Fruit fly (Drosophila melanogaster) whole organism, embryonic: Measurements from ENCODE around the gene HP1e.
A peak's percentile ranks its signal among the peaks of the same experiment; 100 is the strongest.

ENCODE experiments used
- Ada2b ChIP-seq: fragments of 200-800 bp; sonication (Bioruptor generic); IDR thresholded peaks from 2 replicates; pipeline ENCODE4 v1.3.6; 2022; ENCODE audit warnings: missing biosample characterization, missing genetic modification characterization
- Atf6 ChIP-seq: fragments of 200-800 bp; sonication (Bioruptor generic); IDR thresholded peaks from 2 replicates; pipeline ENCODE4 v1.3.6; 2022; ENCODE audit warnings: missing biosample characterization, missing genetic modification characterization
- Bdp1 ChIP-seq: fragments of 200-800 bp; sonication (Bioruptor generic); optimal IDR thresholded peaks from 3 replicates; lab custom pipeline; 2016; ENCODE audit warnings: missing biosample characterization, missing genetic modification characterization
- Blimp-1 ChIP-seq: fragments of 200-800 bp; sonication (Bioruptor generic); optimal IDR thresholded peaks from 3 replicates; lab custom pipeline; 2018; ENCODE audit warnings: missing biosample characterization, missing genetic modification characterization, mild to moderate bottlenecking, moderate library complexity, missing genetic modification reagents
- CG10147 ChIP-seq: fragments of 200-800 bp; sonication (Bioruptor generic); optimal IDR thresholded peaks from 2 replicates; lab custom pipeline; 2019; ENCODE audit warnings: missing biosample characterization, mild to moderate bottlenecking, missing genetic modification characterization, moderate library complexity
- CG10267 ChIP-seq: fragments of 200-800 bp; sonication (Bioruptor generic); optimal IDR thresholded peaks from 2 replicates; lab custom pipeline; 2018; ENCODE audit warnings: missing biosample characterization, mild to moderate bottlenecking, missing genetic modification characterization, moderate library complexity
- CG10565 ChIP-seq: fragments of 200-800 bp; sonication (Bioruptor generic); optimal IDR thresholded peaks from 3 replicates; lab custom pipeline; 2016; ENCODE audit warnings: missing biosample characterization, mild to moderate bottlenecking, missing genetic modification characterization
- CG10979 ChIP-seq: fragments of 200-800 bp; sonication (Bioruptor generic); optimal IDR thresholded peaks from 2 replicates; lab custom pipeline; 2018; ENCODE audit warnings: missing biosample characterization, mild to moderate bottlenecking, missing genetic modification characterization, moderate library complexity
- CG11085 ChIP-seq: fragments of 200-800 bp; sonication (Bioruptor generic); IDR thresholded peaks from 2 replicates; pipeline ENCODE4 v1.3.6; 2022; ENCODE audit warnings: missing biosample characterization, missing genetic modification characterization
- CG11504 ChIP-seq: fragments of 200-800 bp; sonication (Bioruptor generic); optimal IDR thresholded peaks from 3 replicates; lab custom pipeline; 2019; ENCODE audit warnings: missing biosample characterization, mild to moderate bottlenecking, missing genetic modification characterization, moderate library complexity
- CG11695 ChIP-seq: fragments of 200-800 bp; sonication (Bioruptor generic); IDR thresholded peaks from 3 replicates; pipeline ENCODE4 v1.3.6; 2022; ENCODE audit warnings: missing biosample characterization, missing genetic modification characterization
- CG17361 ChIP-seq: fragments of 200-800 bp; sonication (Bioruptor generic); IDR thresholded peaks from 3 replicates; pipeline ENCODE4 v1.3.6; 2022; ENCODE audit warnings: missing biosample characterization, missing genetic modification characterization
- CG18619 ChIP-seq: fragments of 200-800 bp; sonication (Bioruptor generic); optimal IDR thresholded peaks from 3 replicates; lab custom pipeline; 2017; ENCODE audit warnings: missing biosample characterization, mild to moderate bottlenecking, missing genetic modification characterization
- CG18764 ChIP-seq: fragments of 200-800 bp; sonication (Bioruptor generic); optimal IDR thresholded peaks from 3 replicates; lab custom pipeline; 2016; ENCODE audit warnings: missing biosample characterization, missing genetic modification characterization
- CG2129 ChIP-seq: fragments of 200-800 bp; sonication (Bioruptor generic); IDR thresholded peaks from 2 replicates; pipeline ENCODE4 v1.3.6; 2022; ENCODE audit warnings: missing biosample characterization, missing genetic modification characterization; ENCODE audit not compliant: partially characterized antibody
- CG31441 ChIP-seq: fragments of 200-800 bp; sonication (Bioruptor generic); IDR thresholded peaks from 2 replicates; pipeline ENCODE4 v1.3.6; 2022; ENCODE audit warnings: missing biosample characterization, missing genetic modification characterization
- CG42726 ChIP-seq: fragments of 200-800 bp; sonication (Bioruptor generic); IDR thresholded peaks from 2 replicates; pipeline ENCODE4 v1.3.6; 2022; ENCODE audit warnings: missing biosample characterization, missing genetic modification characterization; ENCODE audit not compliant: partially characterized antibody
- CG43689 ChIP-seq: fragments of 200-800 bp; sonication (Bioruptor generic); IDR thresholded peaks from 2 replicates; pipeline ENCODE4 v1.3.6; 2022; ENCODE audit warnings: missing biosample characterization, missing genetic modification characterization
- CG6683 ChIP-seq: fragments of 200-800 bp; sonication (Bioruptor generic); optimal IDR thresholded peaks from 2 replicates; lab custom pipeline; 2017; ENCODE audit warnings: missing biosample characterization, mild to moderate bottlenecking, missing genetic modification characterization, missing genetic modification reagents
- CG6791 ChIP-seq: fragments of 200-800 bp; sonication (Bioruptor generic); IDR thresholded peaks from 3 replicates; pipeline ENCODE4 v1.3.6; 2022; ENCODE audit warnings: missing biosample characterization, missing genetic modification characterization; ENCODE audit not compliant: partially characterized antibody
- CG6813 ChIP-seq: fragments of 200-800 bp; sonication (Bioruptor generic); optimal IDR thresholded peaks from 2 replicates; lab custom pipeline; 2017; ENCODE audit warnings: missing biosample characterization, missing genetic modification characterization, mild to moderate bottlenecking, moderate library complexity, missing genetic modification reagents
- CG7839 ChIP-seq: fragments of 200-800 bp; sonication (Bioruptor generic); optimal IDR thresholded peaks from 3 replicates; lab custom pipeline; 2018; ENCODE audit warnings: missing biosample characterization, mild to moderate bottlenecking, missing genetic modification characterization, moderate library complexity
- Dbx ChIP-seq: fragments of 200-800 bp; sonication (Bioruptor generic); IDR thresholded peaks from 3 replicates; pipeline ENCODE4 v1.3.6; 2022; ENCODE audit warnings: missing biosample characterization, missing genetic modification characterization
- ERR ChIP-seq: fragments of 200-800 bp; sonication (Bioruptor generic); optimal IDR thresholded peaks from 2 replicates; lab custom pipeline; 2016; ENCODE audit warnings: missing biosample characterization, missing genetic modification characterization
- GATAe ChIP-seq: fragments of 200-800 bp; sonication (Bioruptor generic); conservative IDR thresholded peaks from 2 replicates; pipeline ENCODE4 v1.3.6; 2022; ENCODE audit warnings: missing biosample characterization, missing genetic modification characterization
- Gsc ChIP-seq: fragments of 200-800 bp; sonication (Bioruptor generic); IDR thresholded peaks from 2 replicates; pipeline ENCODE4 v1.3.6; 2022; ENCODE audit warnings: missing biosample characterization, missing genetic modification characterization
- HLH4C ChIP-seq: fragments of 200-800 bp; sonication (Bioruptor generic); IDR thresholded peaks from 3 replicates; pipeline ENCODE4 v1.3.6; 2022; ENCODE audit warnings: missing biosample characterization, missing genetic modification characterization; ENCODE audit not compliant: partially characterized antibody
- Ravus ChIP-seq: fragments of 200-800 bp; sonication (Bioruptor generic); IDR thresholded peaks from 2 replicates; pipeline ENCODE4 v1.3.6; 2022; ENCODE audit warnings: missing biosample characterization, missing genetic modification characterization
- Side ChIP-seq: fragments of 200-800 bp; sonication (Bioruptor generic); optimal IDR thresholded peaks from 2 replicates; lab custom pipeline; 2016; ENCODE audit warnings: missing biosample characterization, missing genetic modification characterization
- Sin3A ChIP-seq: fragments of >200 bp; optimal IDR thresholded peaks from 2 replicates; lab custom pipeline; 2018
- chif ChIP-seq, 2 experiments: fragments of 200-800 bp; sonication (Bioruptor generic); optimal IDR thresholded peaks; 3 replicates each; lab custom pipeline; 2016; ENCODE audit warnings: missing biosample characterization in 2 of 2, missing genetic modification characterization in 2 of 2
- chinmo ChIP-seq: fragments of 200-800 bp; sonication (Bioruptor generic); IDR thresholded peaks from 4 replicates; pipeline ENCODE4 v1.3.6; 2022; ENCODE audit warnings: missing biosample characterization, missing genetic modification characterization; ENCODE audit not compliant: partially characterized antibody
- chm ChIP-seq: fragments of 200-800 bp; sonication (Bioruptor generic); IDR thresholded peaks from 2 replicates; pipeline ENCODE4 v1.3.6; 2022; ENCODE audit warnings: missing biosample characterization, missing genetic modification characterization
- corto ChIP-seq: fragments of 200-800 bp; sonication (Bioruptor generic); optimal IDR thresholded peaks from 2 replicates; lab custom pipeline; 2016; ENCODE audit warnings: missing biosample characterization, mild to moderate bottlenecking, missing genetic modification characterization, moderate library complexity
- grau ChIP-seq: fragments of 200-800 bp; optimal IDR thresholded peaks from 3 replicates; lab custom pipeline; 2019; ENCODE audit warnings: missing biosample characterization, mild to moderate bottlenecking, missing genetic modification characterization, moderate library complexity
- gsb ChIP-seq: fragments of 200-800 bp; sonication (Bioruptor generic); IDR thresholded peaks from 2 replicates; pipeline ENCODE4 v1.3.6; 2022; ENCODE audit warnings: missing biosample characterization, missing genetic modification characterization
- jing ChIP-seq: fragments of 200-800 bp; sonication (Bioruptor generic); optimal IDR thresholded peaks from 2 replicates; lab custom pipeline; 2018; ENCODE audit warnings: missing biosample characterization, mild to moderate bottlenecking, missing genetic modification characterization
- mirr ChIP-seq: fragments of 200-800 bp; sonication (Bioruptor generic); optimal IDR thresholded peaks from 3 replicates; lab custom pipeline; 2018; ENCODE audit warnings: missing biosample characterization, mild to moderate bottlenecking, missing genetic modification characterization
- onecut ChIP-seq: fragments of 200-800 bp; sonication (Bioruptor generic); IDR thresholded peaks from 2 replicates; pipeline ENCODE4 v1.3.6; 2022; ENCODE audit warnings: missing biosample characterization, missing genetic modification characterization
- pb ChIP-seq: fragments of 200-800 bp; sonication (Bioruptor generic); optimal IDR thresholded peaks from 3 replicates; lab custom pipeline; 2016; ENCODE audit warnings: missing biosample characterization, missing genetic modification characterization
- pzg ChIP-seq: fragments of 200-800 bp; sonication (Bioruptor generic); optimal IDR thresholded peaks from 3 replicates; lab custom pipeline; 2018; ENCODE audit warnings: missing biosample characterization, mild to moderate bottlenecking, missing genetic modification characterization, moderate library complexity
- sc ChIP-seq, 3 experiments: fragments of >200 bp in 2 of 3; fragments of 200-800 bp in 1 of 3; sonication (Bioruptor generic) in 1 of 3; optimal IDR thresholded peaks; 2 replicates in 2 of 3; 3 replicates in 1 of 3; lab custom pipeline; 2017; ENCODE audit warnings: mild to moderate bottlenecking in 1 of 3, missing biosample characterization in 1 of 3, missing genetic modification characterization in 1 of 3, missing genetic modification reagents in 1 of 3
- sna ChIP-seq: fragments of 200-800 bp; sonication (Bioruptor generic); IDR thresholded peaks from 2 replicates; pipeline ENCODE4 v1.3.6; 2022; ENCODE audit warnings: missing biosample characterization, missing genetic modification characterization; ENCODE audit not compliant: partially characterized antibody
- stwl ChIP-seq: fragments of 200-800 bp; sonication (Bioruptor generic); optimal IDR thresholded peaks from 3 replicates; lab custom pipeline; 2018; ENCODE audit warnings: missing biosample characterization, mild to moderate bottlenecking, missing genetic modification characterization, moderate library complexity
- tio ChIP-seq: fragments of 200-800 bp; sonication (Bioruptor generic); optimal IDR thresholded peaks from 2 replicates; lab custom pipeline; 2017; ENCODE audit warnings: missing biosample characterization, missing genetic modification characterization, inconsistent platforms
- twi ChIP-seq: fragments of 200-800 bp; optimal IDR thresholded peaks from 2 replicates; lab custom pipeline; 2019; ENCODE audit warnings: missing biosample characterization, mild to moderate bottlenecking, missing genetic modification characterization, moderate library complexity
- usp ChIP-seq: fragments of >200 bp; optimal IDR thresholded peaks from 2 replicates; lab custom pipeline; 2017; ENCODE audit warnings: missing biosample characterization, missing genetic modification characterization
- vfl ChIP-seq: fragments of 200-800 bp; sonication (Bioruptor generic); optimal IDR thresholded peaks from 2 replicates; lab custom pipeline; 2016; ENCODE audit warnings: missing biosample characterization, missing genetic modification characterization
- vnd ChIP-seq: fragments of 200-800 bp; sonication (Bioruptor generic); IDR thresholded peaks from 3 replicates; pipeline ENCODE4 v1.3.6; 2022; ENCODE audit warnings: missing biosample characterization, missing genetic modification characterization; ENCODE audit not compliant: partially characterized antibody

Gene HP1e

DNA sequence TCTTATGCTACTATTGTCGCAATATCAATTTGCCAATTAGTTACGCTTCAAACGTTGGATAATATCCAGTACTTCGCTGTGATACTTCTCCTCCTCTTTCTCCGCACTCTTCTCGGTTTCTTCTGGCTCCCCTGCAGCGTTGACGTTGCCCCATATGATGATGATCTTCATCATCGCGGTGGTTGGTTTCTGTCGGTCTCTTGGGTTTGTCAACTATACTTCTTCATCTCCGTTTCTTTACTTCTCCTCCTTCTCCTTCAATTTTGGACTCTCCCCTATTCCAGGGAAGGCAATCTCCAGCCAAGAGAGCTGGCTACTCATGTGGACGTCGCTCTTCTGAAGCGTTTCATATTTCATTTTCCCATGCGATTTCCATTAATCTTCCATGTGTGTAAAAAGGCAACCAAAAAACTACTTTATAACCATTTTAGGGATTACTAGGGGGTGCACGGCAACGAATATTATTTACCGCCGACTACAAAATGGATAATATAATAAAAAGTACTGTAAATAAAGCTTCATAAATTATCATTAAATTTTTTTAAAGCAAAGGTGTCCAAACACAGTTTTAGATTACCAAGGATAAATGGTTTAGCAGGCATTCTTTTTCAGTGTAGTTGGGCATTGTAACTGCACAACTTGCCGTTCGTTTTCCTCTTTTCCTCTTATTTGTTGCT lies 26.3 kb downstream of the HP1e start (continued):
- no peak for TF ChIP-seq ERR
- TF ChIP-seq Gsc (GFP tag; lab: Robert Waterston, UW), result no peak
- peak; percentile 21 for TF ChIP-seq grau (tag; lab: Kevin White, UChicago)
- peak; percentile 84 for TF ChIP-seq twi (tag; lab: Kevin White, UChicago)
- no peak for TF ChIP-seq CG11695 (GFP tag; lab: Robert Waterston, UW)
- TF ChIP-seq Ravus, result no peak
- TF ChIP-seq usp (GFP tag; lab: Kevin White, UChicago), result no peak
- TF ChIP-seq CG6813, result no peak
- TF ChIP-seq tio (GFP tag; lab: Kevin White, UChicago), result peak; percentile 20
- no peak for TF ChIP-seq sc (optimal IDR thresholded peaks at IDR 0.05; lab: Kevin White, UChicago)
- no peak for TF ChIP-seq sc (GFP tag; optimal IDR thresholded peaks at IDR 0.05; lab: Kevin White, UChicago)
- TF ChIP-seq CG43689, result no peak
- no peak for TF ChIP-seq GATAe
- peak; percentile 61 for TF ChIP-seq CG10979 (tag; lab: Kevin White, UChicago)
- TF ChIP-seq chm, result no peak
- TF ChIP-seq pb (GFP tag; lab: Kevin White, UChicago), result no peak
- peak; percentile 20 for TF ChIP-seq CG7839 (tag; lab: Kevin White, UChicago)
- TF ChIP-seq vfl (GFP tag; lab: Kevin White, UChicago), result no peak
- no peak for TF ChIP-seq sna (GFP tag; lab: Robert Waterston, UW)
- TF ChIP-seq chinmo (GFP tag; lab: Robert Waterston, UW), result no peak
- peak in 1 of 2 experiments; percentile 5 for TF ChIP-seq chif (GFP tag; optimal IDR thresholded peaks at IDR 0.05; lab: Kevin White, UChicago)
- no peak for TF ChIP-seq onecut (GFP tag; lab: Robert Waterston, UW)
- no peak for TF ChIP-seq gsb (GFP tag; lab: Robert Waterston, UW)
- no peak for TF ChIP-seq CG2129
- TF ChIP-seq Side (GFP tag; lab: Kevin White, UChicago), result no peak
- no peak for TF ChIP-seq CG6791 (GFP tag; lab: Robert Waterston, UW)
- no peak for TF ChIP-seq mirr
- no peak for TF ChIP-seq CG11085
- TF ChIP-seq CG18619 (GFP tag; lab: Kevin White, UChicago), result no peak
- TF ChIP-seq Ada2b, result no peak
- no peak for TF ChIP-seq CG10147 (GFP tag; lab: Kevin White, UChicago)
- TF ChIP-seq CG42726 (GFP tag; lab: Robert Waterston, UW), result no peak
- peak; percentile 20 for TF ChIP-seq CG10267 (tag; lab: Kevin White, UChicago)
- peak; percentile 37; the same call in 1 of the 3 replicates for TF ChIP-seq CG17361 (GFP tag; lab: Robert Waterston, UW)
- no peak for TF ChIP-seq CG10565 (GFP tag; lab: Kevin White, UChicago)
- peak; percentile 28 for TF ChIP-seq Blimp-1 (GFP tag; lab: Kevin White, UChicago)
- no peak for TF ChIP-seq CG18764 (GFP tag; lab: Kevin White, UChicago)
- TF ChIP-seq CG11504, result peak; percentile 6
- TF ChIP-seq vnd (GFP tag; lab: Robert Waterston, UW), result no peak
- TF ChIP-seq Atf6 (GFP tag; lab: Robert Waterston, UW), result no peak
- TF ChIP-seq jing (GFP tag; lab: Kevin White, UChicago), result no peak
- TF ChIP-seq pzg (GFP tag; lab: Kevin White, UChicago), result no peak
- TF ChIP-seq HLH4C, result no peak
- 0 out of 2 replicates have a peak, but pooled peaks have one; percentile 39 for TF ChIP-seq CG31441 (GFP tag; lab: Robert Waterston, UW)
- TF ChIP-seq Dbx (GFP tag; lab: Robert Waterston, UW), result no peak
- no peak for TF ChIP-seq Sin3A
- TF ChIP-seq Bdp1 (GFP tag; lab: Kevin White, UChicago), result no peak
- no peak for TF ChIP-seq CG6683 (GFP tag; lab: Kevin White, UChicago)
- TF ChIP-seq stwl (tag; lab: Kevin White, UChicago), result no peak
- peak; percentile 11 for TF ChIP-seq corto (GFP tag; lab: Kevin White, UChicago)
